Worm (Caenorhabditis elegans) whole organism, midembryonic: ENCODE results near the gene C35D6.3.
A peak's percentile ranks its signal among the peaks of the same experiment; 100 is the strongest.

Source experiments
- T22C8.4 ChIP-seq: fragments of 200-800 bp; sonication (Bioruptor generic); IDR thresholded peaks from 2 replicates; pipeline ENCODE4 v1.3.6; 2022; ENCODE audit warnings: missing genetic modification characterization, missing compliant biosample characterization
- cog-1 ChIP-seq: sonication (generic microtip); optimal IDR thresholded peaks from 2 replicates; lab custom pipeline; 2016; ENCODE audit warnings: missing genetic modification characterization, missing compliant biosample characterization
- flt-1 ChIP-seq: fragments of 200-800 bp; sonication (Bioruptor generic); IDR thresholded peaks from 2 replicates; pipeline ENCODE4 v1.3.6; 2022; ENCODE audit warnings: missing genetic modification characterization, missing compliant biosample characterization
- klf-2 ChIP-seq: fragments of 200-800 bp; sonication (Bioruptor generic); conservative IDR thresholded peaks from 2 replicates; pipeline ENCODE4 v1.3.6; 2022; ENCODE audit warnings: missing genetic modification reagents, missing genetic modification characterization, missing compliant biosample characterization
- med-1 ChIP-seq: sonication (generic microtip); optimal IDR thresholded peaks from 2 replicates; lab custom pipeline; 2017; ENCODE audit warnings: missing genetic modification characterization, mild to moderate bottlenecking, missing compliant biosample characterization, antibody characterized with exemption, missing genetic modification reagents; ENCODE audit not compliant: insufficient read depth
- ref-1 ChIP-seq: fragments of 200-800 bp; sonication (Bioruptor generic); conservative IDR thresholded peaks from 2 replicates; pipeline ENCODE4 v1.3.6; 2022; ENCODE audit warnings: missing genetic modification reagents, missing genetic modification characterization, missing compliant biosample characterization
- tab-1 ChIP-seq: fragments of 200-800 bp; sonication (Bioruptor generic); IDR thresholded peaks from 2 replicates; pipeline ENCODE4 v1.3.6; 2022; ENCODE audit warnings: missing genetic modification characterization, missing compliant biosample characterization
- ztf-23 ChIP-seq: fragments of 200-800 bp; sonication (Bioruptor generic); IDR thresholded peaks from 2 replicates; pipeline ENCODE4 v1.3.6; 2022; ENCODE audit warnings: missing genetic modification reagents, missing genetic modification characterization, missing compliant biosample characterization
- ztf-29 ChIP-seq: fragments of 200-800 bp; sonication (Bioruptor generic); IDR thresholded peaks from 2 replicates; pipeline ENCODE4 v1.3.6; 2022; ENCODE audit warnings: missing genetic modification reagents, missing genetic modification characterization, missing compliant biosample characterization

C35D6.3 gene

ce11 chrIV:16381933-16382591 is 35.4 kb downstream of the C35D6.3 start, which contains the start of gene Y7A9D.1:
Gene Y7A9D.1 (minus strand): TSS chrIV:16382215.
- TF ChIP-seq cog-1 (tag; lab: Kevin White, UChicago) = peak; percentile 78
- peak; percentile 87 for TF ChIP-seq ztf-23 (GFP tag; lab: Robert Waterston, UW)
- TF ChIP-seq med-1 (GFP tag; lab: Kevin White, UChicago) = no peak
- TF ChIP-seq T22C8.4 = peak; percentile 80
- TF ChIP-seq klf-2 (GFP tag; lab: Robert Waterston, UW) = 0 out of 2 replicates have a peak, but pooled peaks have one; percentile 52
- TF ChIP-seq flt-1 (GFP tag; lab: Robert Waterston, UW) = peak; percentile 90
- peak; percentile 68 for TF ChIP-seq ref-1 (GFP tag; lab: Robert Waterston, UW)
- peak; percentile 77 for TF ChIP-seq ztf-29 (GFP tag; lab: Robert Waterston, UW)
- peak; percentile 83 for TF ChIP-seq tab-1

- TF ChIP-seq T22C8.4 (no peak), med-1 (GFP tag; lab: Kevin White, UChicago) (no peak)
These were observed 38.1 kb downstream of the C35D6.3 start for ce11 chrIV:16384665-16385064.

- no peak for TF ChIP-seq cog-1 (tag; lab: Kevin White, UChicago)
- no peak for TF ChIP-seq med-1 (GFP tag; lab: Kevin White, UChicago)
- peak; percentile 77 for TF ChIP-seq tab-1
- peak; percentile 83 for TF ChIP-seq ztf-23 (GFP tag; lab: Robert Waterston, UW)
- 0 out of 2 replicates have a peak, but pooled peaks have one; percentile 22 for TF ChIP-seq ztf-29 (GFP tag; lab: Robert Waterston, UW)
- peak; percentile 71 for TF ChIP-seq T22C8.4
- TF ChIP-seq flt-1 (GFP tag; lab: Robert Waterston, UW) = peak; percentile 71; the same call in 1 of the 2 replicates
- 0 out of 2 replicates have a peak, but pooled peaks have one; percentile 46 for TF ChIP-seq klf-2 (GFP tag; lab: Robert Waterston, UW)
- peak; percentile 69; the same call in 1 of the 2 replicates for TF ChIP-seq ref-1 (GFP tag; lab: Robert Waterston, UW)
These were observed 41.6 kb downstream of the C35D6.3 start for ce11 chrIV:16388136-16388635.

ce11 chrIV:16388856-16389461 is 42.3 kb downstream of the C35D6.3 start:
- TF ChIP-seq med-1 (GFP tag; lab: Kevin White, UChicago) (no peak), ztf-29 (GFP tag; lab: Robert Waterston, UW) (no peak), klf-2 (GFP tag; lab: Robert Waterston, UW) (0 out of 2 replicates have a peak, but pooled peaks have one; percentile 27), flt-1 (GFP tag; lab: Robert Waterston, UW) (peak; percentile 77), tab-1 (0 out of 2 replicates have a peak, but pooled peaks have one; percentile 36), ztf-23 (GFP tag; lab: Robert Waterston, UW) (peak; percentile 59; the same call in 1 of the 2 replicates)

- TF ChIP-seq med-1 (GFP tag; lab: Kevin White, UChicago) = no peak
- no peak for TF ChIP-seq cog-1 (tag; lab: Kevin White, UChicago)
- TF ChIP-seq ztf-29 (GFP tag; lab: Robert Waterston, UW) = no peak
- TF ChIP-seq ztf-23 (GFP tag; lab: Robert Waterston, UW) = no peak
These were observed 44.9 kb downstream of the C35D6.3 start for ce11 chrIV:16391470-16391869.

- TF ChIP-seq flt-1 (GFP tag; lab: Robert Waterston, UW) (no peak), T22C8.4 (no peak), tab-1 (no peak), ztf-23 (GFP tag; lab: Robert Waterston, UW) (no peak), med-1 (GFP tag; lab: Kevin White, UChicago) (no peak), cog-1 (tag; lab: Kevin White, UChicago) (no peak), ref-1 (GFP tag; lab: Robert Waterston, UW) (no peak), ztf-29 (GFP tag; lab: Robert Waterston, UW) (no peak), klf-2 (GFP tag; lab: Robert Waterston, UW) (no peak)
These were observed 47.1 kb downstream of the C35D6.3 start, which contains the start of gene Y65A5A.24 for ce11 chrIV:16393668-16394067. Gene Y65A5A.24 (plus strand): TSS chrIV:16393968.

ce11 chrIV:16396651-16397050 is 50.0 kb downstream of the C35D6.3 start:
- TF ChIP-seq tab-1 = no peak
- no peak for TF ChIP-seq ref-1 (GFP tag; lab: Robert Waterston, UW)
- TF ChIP-seq ztf-29 (GFP tag; lab: Robert Waterston, UW) = no peak
- no peak for TF ChIP-seq cog-1 (tag; lab: Kevin White, UChicago)
